Fruit fly (Drosophila melanogaster) whole organism, adult: ENCODE data around the gene CG5188.

Experiments
- CG11617 ChIP-seq: fragments of 200-800 bp; sonication (Bioruptor generic); optimal IDR thresholded peaks from 2 replicates; lab custom pipeline; 2017; ENCODE audit warnings: mild to moderate bottlenecking, missing biosample characterization, missing genetic modification reagents, missing genetic modification characterization
- CG12768 ChIP-seq: fragments of 200-800 bp; sonication (Bioruptor generic); optimal IDR thresholded peaks from 2 replicates; lab custom pipeline; 2017; ENCODE audit warnings: missing biosample characterization, missing genetic modification characterization, mild to moderate bottlenecking, moderate library complexity, missing genetic modification reagents
- CG14711 ChIP-seq: fragments of 200-800 bp; sonication (Bioruptor generic); optimal IDR thresholded peaks from 2 replicates; lab custom pipeline; 2018; ENCODE audit warnings: missing biosample characterization, mild to moderate bottlenecking, missing genetic modification characterization, moderate library complexity
- CG1620 ChIP-seq: fragments of 200-800 bp; sonication (Bioruptor generic); optimal IDR thresholded peaks from 2 replicates; lab custom pipeline; 2016; ENCODE audit warnings: missing biosample characterization, missing genetic modification characterization
- CG33017 ChIP-seq: fragments of 200-800 bp; sonication (Bioruptor generic); optimal IDR thresholded peaks from 2 replicates; lab custom pipeline; 2018; ENCODE audit warnings: missing biosample characterization, mild to moderate bottlenecking, missing genetic modification characterization, moderate library complexity
- CG5204 ChIP-seq: fragments of 200-800 bp; sonication (Bioruptor generic); optimal IDR thresholded peaks from 2 replicates; lab custom pipeline; 2016; ENCODE audit warnings: missing biosample characterization, missing genetic modification characterization
- CG7045 ChIP-seq: fragments of 200-800 bp; sonication (Bioruptor generic); optimal IDR thresholded peaks from 2 replicates; lab custom pipeline; 2017; ENCODE audit warnings: missing biosample characterization, mild to moderate bottlenecking, missing genetic modification characterization
- CG7101 ChIP-seq: fragments of 200-800 bp; sonication (Bioruptor generic); optimal IDR thresholded peaks from 2 replicates; lab custom pipeline; 2018; ENCODE audit warnings: missing biosample characterization, mild to moderate bottlenecking, missing genetic modification characterization, moderate library complexity
- Clk ChIP-seq: fragments of 200-800 bp; sonication (Bioruptor generic); optimal IDR thresholded peaks from 2 replicates; lab custom pipeline; 2017; ENCODE audit warnings: missing biosample characterization, missing genetic modification characterization
- Crg-1 ChIP-seq: fragments of 200-800 bp; sonication (Bioruptor generic); optimal IDR thresholded peaks from 2 replicates; lab custom pipeline; 2016; ENCODE audit warnings: missing biosample characterization, missing genetic modification characterization
- Hr96 ChIP-seq: fragments of 200-800 bp; sonication (Bioruptor generic); optimal IDR thresholded peaks from 2 replicates; lab custom pipeline; 2016; ENCODE audit warnings: missing biosample characterization, missing genetic modification characterization
- Mnt ChIP-seq: fragments of 200-800 bp; sonication (Bioruptor generic); optimal IDR thresholded peaks from 2 replicates; lab custom pipeline; 2016; ENCODE audit warnings: missing biosample characterization, mild to moderate bottlenecking, missing genetic modification characterization
- bab1 ChIP-seq: fragments of 200-800 bp; sonication (Bioruptor generic); optimal IDR thresholded peaks from 3 replicates; lab custom pipeline; 2019; ENCODE audit warnings: missing biosample characterization, mild to moderate bottlenecking, missing genetic modification characterization, moderate library complexity
- cic ChIP-seq: fragments of 200-800 bp; sonication (Bioruptor generic); optimal IDR thresholded peaks from 2 replicates; lab custom pipeline; 2017; ENCODE audit warnings: missing biosample characterization, mild to moderate bottlenecking, missing genetic modification characterization, moderate library complexity
- cnc ChIP-seq, 2 experiments: fragments of >200 bp; optimal IDR thresholded peaks; 2 replicates each; lab custom pipeline; 2017
- kay ChIP-seq: fragments of 200-800 bp; sonication (Bioruptor generic); peaks from one replicate; lab custom pipeline; 2016; ENCODE audit warnings: missing biosample characterization, missing genetic modification characterization, borderline replicate concordance
- ovo ChIP-seq: fragments of 200-800 bp; sonication (Bioruptor generic); optimal IDR thresholded peaks from 2 replicates; lab custom pipeline; 2016; ENCODE audit warnings: missing biosample characterization, missing genetic modification characterization
- pad ChIP-seq: fragments of 200-800 bp; sonication (Bioruptor generic); optimal IDR thresholded peaks from 3 replicates; lab custom pipeline; 2017; ENCODE audit warnings: missing biosample characterization, missing genetic modification characterization, mild to moderate bottlenecking, moderate library complexity, missing genetic modification reagents
- tj ChIP-seq: fragments of 200-800 bp; sonication (Bioruptor generic); optimal IDR thresholded peaks from 3 replicates; lab custom pipeline; 2017; ENCODE audit warnings: missing biosample characterization, mild to moderate bottlenecking, missing genetic modification characterization, moderate library complexity
- toe ChIP-seq: fragments of 200-800 bp; sonication (Bioruptor generic); optimal IDR thresholded peaks from 2 replicates; lab custom pipeline; 2016; ENCODE audit warnings: missing biosample characterization, missing genetic modification characterization

CG5188 gene

DNA sequence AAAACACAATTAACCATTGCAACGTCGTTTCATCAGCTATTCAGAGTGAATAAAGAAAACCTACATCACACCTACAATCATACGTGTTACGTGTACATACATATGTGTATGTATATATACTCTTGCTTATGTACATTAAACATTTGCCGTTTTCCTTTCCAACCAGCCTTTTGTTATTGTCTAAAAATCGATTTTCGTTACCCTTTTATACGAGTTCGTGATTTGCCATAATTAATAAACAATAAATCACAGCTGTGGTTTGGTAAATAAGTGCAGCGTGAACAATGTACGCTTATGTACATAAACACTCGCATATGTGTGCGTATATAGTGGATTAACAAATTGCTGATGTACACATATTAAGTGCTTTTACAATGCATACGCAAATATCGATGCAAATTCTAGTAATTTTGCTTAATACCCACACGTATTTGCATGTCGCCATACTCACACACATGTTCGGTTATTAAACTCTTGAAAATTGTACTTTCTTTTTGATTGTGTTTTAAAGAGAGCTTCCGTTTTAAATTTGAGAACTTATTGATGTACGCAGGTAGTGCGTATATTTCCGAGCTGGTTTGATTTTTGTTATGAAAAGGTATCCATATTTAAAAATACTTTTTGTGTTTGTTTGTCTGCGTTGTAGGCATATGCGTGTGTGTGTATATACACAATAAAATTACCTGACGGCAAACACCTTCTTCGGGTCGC, 31.6 kb upstream of the CG5188 start:
- no peak for TF ChIP-seq CG1620 (GFP tag; lab: Kevin White, UChicago)
- no peak for TF ChIP-seq CG7101 (tag; lab: Kevin White, UChicago)
- no peak for TF ChIP-seq CG5204 (GFP tag; lab: Kevin White, UChicago)
- TF ChIP-seq CG11617, result no peak
- no peak for TF ChIP-seq toe (GFP tag; lab: Kevin White, UChicago)
- no peak for TF ChIP-seq bab1 (GFP tag; lab: Kevin White, UChicago)
- no peak for TF ChIP-seq Hr96
- TF ChIP-seq Clk (GFP tag; lab: Kevin White, UChicago), result no peak
- peak; percentile 99 for TF ChIP-seq kay (GFP tag; lab: Kevin White, UChicago)
- TF ChIP-seq CG14711 (tag; lab: Kevin White, UChicago), result no peak
- no peak for TF ChIP-seq ovo
- TF ChIP-seq CG7045 (GFP tag; lab: Kevin White, UChicago), result no peak
- TF ChIP-seq cic (GFP tag; lab: Kevin White, UChicago), result peak; percentile 59
- no peak for TF ChIP-seq cnc (optimal IDR thresholded peaks at IDR 0.05; lab: Kevin White, UChicago)
- no peak for TF ChIP-seq CG12768 (GFP tag; lab: Kevin White, UChicago)
- TF ChIP-seq pad (GFP tag; lab: Kevin White, UChicago), result no peak
- TF ChIP-seq Mnt (GFP tag; lab: Kevin White, UChicago), result peak; percentile 65
- TF ChIP-seq Crg-1 (GFP tag; lab: Kevin White, UChicago), result no peak
- no peak for TF ChIP-seq CG33017
- peak; percentile 84 for TF ChIP-seq tj

DNA sequence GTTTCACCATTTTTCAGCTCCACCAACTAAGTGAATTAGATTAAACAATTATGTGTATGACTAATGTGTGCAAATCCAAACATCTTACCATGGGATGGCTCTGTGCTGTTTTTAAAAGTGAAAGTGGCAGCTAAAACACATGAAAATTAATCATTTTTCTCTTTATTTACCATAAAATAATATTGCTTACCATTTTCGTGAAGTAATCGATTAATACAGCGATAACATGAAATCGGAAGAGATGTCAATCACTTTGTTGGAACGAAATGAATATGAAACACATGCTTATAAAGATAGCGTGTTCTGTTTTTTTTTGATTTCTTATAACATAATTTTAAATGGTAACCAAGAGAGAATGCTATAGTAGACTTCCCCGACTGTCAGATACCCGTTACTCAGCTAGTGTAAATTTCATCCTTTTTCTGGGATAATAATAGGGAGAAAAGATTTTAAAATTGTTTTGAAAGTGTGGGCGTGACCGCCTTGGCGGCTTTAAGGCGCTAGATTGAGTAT, 24.8 kb upstream of the CG5188 start:
- TF ChIP-seq bab1 (GFP tag; lab: Kevin White, UChicago), result peak; percentile 39
- peak; percentile 86 for TF ChIP-seq kay (GFP tag; lab: Kevin White, UChicago)
- TF ChIP-seq CG1620 (GFP tag; lab: Kevin White, UChicago), result no peak

DNA sequence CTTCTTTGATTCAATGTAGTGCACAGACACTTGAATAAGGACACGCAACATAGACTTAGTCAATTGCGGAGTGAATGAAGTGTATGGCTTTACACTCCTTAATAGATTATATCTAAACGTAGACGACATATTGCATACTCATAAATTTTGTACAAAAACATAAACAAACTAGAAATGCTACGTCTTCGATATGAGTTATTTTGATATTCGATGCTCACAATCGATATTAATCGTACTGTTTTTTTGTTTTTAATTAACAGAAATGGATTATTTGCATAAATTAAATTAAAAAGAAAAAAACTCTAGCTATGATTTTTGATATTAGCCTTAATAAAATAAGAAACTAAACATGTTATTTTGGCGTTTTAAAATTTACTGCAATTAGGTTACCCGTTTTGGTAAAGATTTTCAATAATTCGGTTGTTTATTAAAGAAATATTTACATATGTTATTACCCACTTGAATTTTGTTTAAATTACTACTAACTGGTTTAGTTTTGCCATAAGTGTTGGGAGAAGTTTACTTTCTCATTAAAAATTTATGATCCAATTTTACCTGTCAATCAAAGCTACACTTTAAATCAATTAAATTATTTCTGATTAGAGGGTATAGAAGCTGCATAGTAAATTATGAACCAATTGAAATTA, 23.5 kb upstream of the CG5188 start, which contains the start of the genes CG17768, LSm-4 and Ir31a:
Gene CG17768 (minus strand): TSS at position 196 of the 647 bp plus-strand sequence.
Gene LSm-4 (minus strand): TSS at position 196 of the 647 bp plus-strand sequence.
Gene Ir31a (plus strand): TSS at position 558 of the 647 bp plus-strand sequence.
- TF ChIP-seq cic (GFP tag; lab: Kevin White, UChicago), result no peak
- no peak for TF ChIP-seq tj
- TF ChIP-seq Hr96, result no peak
- no peak for TF ChIP-seq Clk (GFP tag; lab: Kevin White, UChicago)
- TF ChIP-seq CG12768 (GFP tag; lab: Kevin White, UChicago), result no peak
- no peak for TF ChIP-seq CG7101 (tag; lab: Kevin White, UChicago)

DNA sequence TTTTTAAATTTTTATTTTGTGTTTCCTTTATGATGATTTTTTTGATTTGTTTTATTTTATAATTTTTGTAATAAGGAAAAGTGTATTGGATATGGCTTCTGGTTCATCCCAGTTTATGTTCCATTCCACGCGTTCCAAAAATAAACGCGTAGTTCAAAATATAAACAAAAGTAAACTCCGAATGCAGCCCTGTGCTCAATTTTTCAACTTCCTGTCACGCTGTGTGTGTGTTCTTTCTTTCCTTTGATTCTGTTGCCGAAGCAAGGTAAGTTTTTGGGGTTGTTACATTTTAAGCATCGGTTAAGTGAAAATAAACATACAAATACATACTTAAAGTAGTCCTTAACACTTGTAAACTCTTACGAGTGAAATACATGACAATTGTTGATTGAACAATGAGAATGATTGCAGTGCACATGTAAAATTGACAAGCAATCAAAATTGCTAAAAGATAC, 20.5 kb upstream of the CG5188 start, which contains the start of the genes Ip259 and RpS27A:
Gene Ip259 (plus strand): TSS at position 231 of the 455 bp plus-strand sequence.
Gene RpS27A (plus strand): TSS at position 231 of the 455 bp plus-strand sequence.
- peak; percentile 80 for TF ChIP-seq CG12768 (GFP tag; lab: Kevin White, UChicago)
- no peak for TF ChIP-seq ovo
- peak; percentile 74 for TF ChIP-seq Clk (GFP tag; lab: Kevin White, UChicago)
- TF ChIP-seq Hr96, result no peak
- TF ChIP-seq toe (GFP tag; lab: Kevin White, UChicago), result no peak
- no peak for TF ChIP-seq CG5204 (GFP tag; lab: Kevin White, UChicago)
- TF ChIP-seq CG11617, result peak; percentile 86
- TF ChIP-seq bab1 (GFP tag; lab: Kevin White, UChicago), result peak; percentile 73
- TF ChIP-seq cic (GFP tag; lab: Kevin White, UChicago), result no peak
- TF ChIP-seq CG14711 (tag; lab: Kevin White, UChicago), result peak; percentile 60
- peak; percentile 87 for TF ChIP-seq CG7101 (tag; lab: Kevin White, UChicago)
- peak; percentile 64 for TF ChIP-seq pad (GFP tag; lab: Kevin White, UChicago)
- peak; percentile 53 for TF ChIP-seq tj
- TF ChIP-seq CG7045 (GFP tag; lab: Kevin White, UChicago), result peak; percentile 80
- TF ChIP-seq CG33017, result peak; percentile 59
- TF ChIP-seq Crg-1 (GFP tag; lab: Kevin White, UChicago), result peak; percentile 83
- peak; percentile 83 for TF ChIP-seq CG1620 (GFP tag; lab: Kevin White, UChicago)
- peak; percentile 54 for TF ChIP-seq kay (GFP tag; lab: Kevin White, UChicago)
- peak; percentile 90 for TF ChIP-seq Mnt (GFP tag; lab: Kevin White, UChicago)

DNA sequence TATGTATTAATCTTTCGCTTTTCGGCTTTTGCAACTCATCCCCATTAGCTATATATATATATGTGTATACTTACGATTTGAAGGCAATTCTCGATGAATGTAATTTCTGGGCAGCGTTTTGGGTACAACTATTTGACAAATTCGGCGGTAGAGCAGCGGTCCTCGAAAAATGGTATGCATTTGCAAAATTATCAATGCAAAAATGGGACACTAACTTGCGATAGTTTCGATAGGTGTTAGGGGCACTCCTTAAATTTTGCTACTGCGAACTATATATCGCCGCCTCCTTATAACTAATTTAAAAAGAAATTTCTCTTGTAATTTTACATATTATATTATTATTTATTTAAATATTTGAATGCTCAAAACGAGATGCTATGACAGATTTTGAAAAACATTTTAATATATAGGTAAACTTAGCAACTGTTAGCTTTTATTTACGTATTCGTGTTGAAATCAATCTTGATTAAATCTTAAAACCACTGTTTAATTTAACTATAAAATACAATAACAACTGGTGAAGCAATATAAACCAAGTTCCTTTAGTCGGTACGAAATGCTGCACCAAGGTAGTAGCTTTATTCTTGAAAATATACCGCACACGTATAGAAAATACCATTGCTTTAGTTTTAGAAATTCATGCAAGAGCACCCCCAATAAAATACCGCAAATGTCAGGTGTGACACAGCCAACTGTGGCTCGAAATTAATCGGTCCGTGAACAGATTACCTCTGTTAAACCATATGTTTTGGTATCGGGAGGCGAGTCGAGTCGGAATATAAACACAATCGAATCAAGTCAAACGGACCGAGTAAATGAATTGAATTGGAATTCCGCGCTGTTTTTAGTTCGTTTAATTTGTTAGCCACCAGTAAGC, 15.1 kb upstream of the CG5188 start, which contains the start of the genes CG5355 and Klp31E:
Gene CG5355 (minus strand): TSS at position 213 of the 877 bp plus-strand sequence.
Gene Klp31E (plus strand): TSS at position 767 of the 877 bp plus-strand sequence.
- TF ChIP-seq CG7045 (GFP tag; lab: Kevin White, UChicago) (peak; percentile 64), Hr96 (no peak), Mnt (GFP tag; lab: Kevin White, UChicago) (peak; percentile 33), tj (peak; percentile 39), kay (GFP tag; lab: Kevin White, UChicago) (no peak), Crg-1 (GFP tag; lab: Kevin White, UChicago) (no peak), cic (GFP tag; lab: Kevin White, UChicago) (no peak), toe (GFP tag; lab: Kevin White, UChicago) (no peak), CG5204 (GFP tag; lab: Kevin White, UChicago) (no peak), ovo (no peak), CG14711 (tag; lab: Kevin White, UChicago) (peak; percentile 47), pad (GFP tag; lab: Kevin White, UChicago) (peak; percentile 52), CG12768 (GFP tag; lab: Kevin White, UChicago) (peak; percentile 61), cnc (optimal IDR thresholded peaks at IDR 0.05; lab: Kevin White, UChicago) (peak in 1 of 2 experiments; percentile 37), Clk (GFP tag; lab: Kevin White, UChicago) (peak; percentile 31), bab1 (GFP tag; lab: Kevin White, UChicago) (no peak), CG33017 (peak; percentile 41), CG7101 (tag; lab: Kevin White, UChicago) (peak; percentile 60), CG11617 (peak; percentile 78), CG1620 (GFP tag; lab: Kevin White, UChicago) (peak; percentile 46)
